Fruit fly (Drosophila melanogaster) whole organism, prepupa: ENCODE data around the gene CG33080.

ENCODE experiments used
- CG10669 ChIP-seq: fragments of 200-800 bp; sonication (Bioruptor generic); optimal IDR thresholded peaks from 3 replicates; lab custom pipeline; 2018; ENCODE audit warnings: missing biosample characterization, mild to moderate bottlenecking, missing genetic modification characterization, moderate library complexity
- CG11762 ChIP-seq: fragments of 200-800 bp; sonication (Bioruptor generic); optimal IDR thresholded peaks from 3 replicates; lab custom pipeline; 2016; ENCODE audit warnings: missing biosample characterization, missing genetic modification characterization; ENCODE audit not compliant: insufficient read depth
- CG15336 ChIP-seq: fragments of 200-800 bp; sonication (Bioruptor generic); IDR thresholded peaks from 2 replicates; pipeline ENCODE4 v1.3.6; 2022; ENCODE audit warnings: missing biosample characterization, missing genetic modification characterization
- CG1621 ChIP-seq: fragments of 200-800 bp; sonication (Bioruptor generic); optimal IDR thresholded peaks from 3 replicates; lab custom pipeline; 2018; ENCODE audit warnings: missing biosample characterization, mild to moderate bottlenecking, missing genetic modification characterization
- CG16779 ChIP-seq: fragments of 200-800 bp; sonication (Bioruptor generic); optimal IDR thresholded peaks from 3 replicates; lab custom pipeline; 2017; ENCODE audit warnings: missing biosample characterization, mild to moderate bottlenecking, missing genetic modification characterization
- CG3032 ChIP-seq: fragments of 200-800 bp; optimal IDR thresholded peaks from 2 replicates; lab custom pipeline; 2019; ENCODE audit warnings: missing biosample characterization, mild to moderate bottlenecking, missing genetic modification characterization, moderate library complexity
- CG31627 ChIP-seq: fragments of 200-800 bp; sonication (Bioruptor generic); optimal IDR thresholded peaks from 3 replicates; lab custom pipeline; 2016; ENCODE audit warnings: missing biosample characterization, missing genetic modification characterization
- CG6163 ChIP-seq: fragments of 200-800 bp; sonication (Bioruptor generic); IDR thresholded peaks from 3 replicates; pipeline ENCODE4 v1.3.6; 2022; ENCODE audit warnings: missing biosample characterization, missing genetic modification characterization
- CG6792 ChIP-seq: fragments of 200-800 bp; sonication (Bioruptor generic); optimal IDR thresholded peaks from 3 replicates; lab custom pipeline; 2016; ENCODE audit warnings: missing biosample characterization, missing genetic modification characterization
- CG6808 ChIP-seq: fragments of 200-800 bp; sonication (Bioruptor generic); optimal IDR thresholded peaks from 3 replicates; lab custom pipeline; 2017; ENCODE audit warnings: missing biosample characterization, missing genetic modification characterization, mild to moderate bottlenecking, moderate library complexity, missing genetic modification reagents
- CG6854 ChIP-seq: fragments of 200-800 bp; sonication (Bioruptor generic); optimal IDR thresholded peaks from 2 replicates; lab custom pipeline; 2017; ENCODE audit warnings: missing biosample characterization, mild to moderate bottlenecking, missing genetic modification characterization
- CG7368 ChIP-seq: fragments of 200-800 bp; sonication (Bioruptor generic); optimal IDR thresholded peaks from 3 replicates; lab custom pipeline; 2016; ENCODE audit warnings: missing biosample characterization, missing genetic modification characterization
- CG8119 ChIP-seq: fragments of 200-800 bp; sonication (Bioruptor generic); IDR thresholded peaks from 3 replicates; pipeline ENCODE4 v1.3.6; 2022; ENCODE audit warnings: missing biosample characterization, missing genetic modification characterization
- CG8319 ChIP-seq: fragments of 200-800 bp; sonication (Bioruptor generic); optimal IDR thresholded peaks from 3 replicates; lab custom pipeline; 2016; ENCODE audit warnings: missing biosample characterization, missing genetic modification characterization
- CG8632 ChIP-seq: fragments of 200-800 bp; sonication (Bioruptor generic); optimal IDR thresholded peaks from 3 replicates; lab custom pipeline; 2016; ENCODE audit warnings: missing biosample characterization, missing genetic modification characterization
- CG9139 ChIP-seq: fragments of 200-800 bp; sonication (Bioruptor generic); optimal IDR thresholded peaks from 3 replicates; lab custom pipeline; 2017; ENCODE audit warnings: missing biosample characterization, mild to moderate bottlenecking, missing genetic modification characterization
- Eip75B ChIP-seq: fragments of 200-800 bp; sonication (Bioruptor generic); optimal IDR thresholded peaks from 3 replicates; lab custom pipeline; 2016; ENCODE audit warnings: missing biosample characterization, missing genetic modification characterization
- Eip78C ChIP-seq: fragments of 200-800 bp; sonication (Bioruptor generic); peaks from one replicate; lab custom pipeline; 2016; ENCODE audit warnings: missing biosample characterization, missing genetic modification characterization
- Ets21C ChIP-seq: fragments of 200-800 bp; sonication (Bioruptor generic); optimal IDR thresholded peaks from 3 replicates; lab custom pipeline; 2016; ENCODE audit warnings: missing biosample characterization, missing genetic modification characterization
- Ets96B ChIP-seq: fragments of 200-800 bp; optimal IDR thresholded peaks from 2 replicates; lab custom pipeline; 2019; ENCODE audit warnings: missing biosample characterization, mild to moderate bottlenecking, missing genetic modification characterization, moderate library complexity
- Gug ChIP-seq: fragments of 200-800 bp; sonication (Bioruptor generic); IDR thresholded peaks from 2 replicates; pipeline ENCODE4 v1.3.6; 2022; ENCODE audit warnings: missing biosample characterization, missing genetic modification characterization
- Hr4 ChIP-seq: fragments of 200-800 bp; sonication (Bioruptor generic); optimal IDR thresholded peaks from 3 replicates; lab custom pipeline; 2016; ENCODE audit warnings: missing biosample characterization, missing genetic modification characterization
- Lpt ChIP-seq: fragments of 200-800 bp; sonication (Bioruptor generic); optimal IDR thresholded peaks from 3 replicates; lab custom pipeline; 2016; ENCODE audit warnings: missing biosample characterization, missing genetic modification characterization
- Met ChIP-seq: fragments of 200-800 bp; sonication (Bioruptor generic); optimal IDR thresholded peaks from 3 replicates; lab custom pipeline; 2016; ENCODE audit warnings: missing biosample characterization, missing genetic modification characterization
- Smox ChIP-seq: fragments of 200-800 bp; sonication (Bioruptor generic); optimal IDR thresholded peaks from 3 replicates; lab custom pipeline; 2016; ENCODE audit warnings: missing biosample characterization, missing genetic modification characterization
- Sox102F ChIP-seq: fragments of 200-800 bp; sonication (Bioruptor generic); optimal IDR thresholded peaks from 2 replicates; lab custom pipeline; 2016; ENCODE audit warnings: missing biosample characterization, mild to moderate bottlenecking, missing genetic modification characterization
- Sox14 ChIP-seq: fragments of 200-800 bp; sonication (Bioruptor generic); optimal IDR thresholded peaks from 3 replicates; lab custom pipeline; 2016; ENCODE audit warnings: missing biosample characterization, missing genetic modification characterization
- Sox15 ChIP-seq: fragments of 200-800 bp; sonication (Bioruptor generic); optimal IDR thresholded peaks from 3 replicates; lab custom pipeline; 2016; ENCODE audit warnings: missing biosample characterization, missing genetic modification characterization
- dac ChIP-seq: fragments of 200-800 bp; sonication (Bioruptor generic); optimal IDR thresholded peaks from 2 replicates; lab custom pipeline; 2017; ENCODE audit warnings: missing biosample characterization, mild to moderate bottlenecking, missing genetic modification characterization
- eg ChIP-seq: fragments of 200-800 bp; sonication (Bioruptor generic); IDR thresholded peaks from 3 replicates; pipeline ENCODE4 v1.3.6; 2022; ENCODE audit warnings: missing biosample characterization, missing genetic modification characterization
- esn ChIP-seq: fragments of 200-800 bp; sonication (Bioruptor generic); optimal IDR thresholded peaks from 2 replicates; lab custom pipeline; 2016; ENCODE audit warnings: missing biosample characterization, mild to moderate bottlenecking, missing genetic modification characterization, moderate library complexity
- salr ChIP-seq, 2 experiments: fragments of 200-800 bp; sonication (Bioruptor generic); optimal IDR thresholded peaks; 3 replicates each; lab custom pipeline; 2016 to 2018; ENCODE audit warnings: missing biosample characterization in 2 of 2, missing genetic modification characterization in 2 of 2, mild to moderate bottlenecking in 1 of 2
- ss ChIP-seq, 2 experiments: fragments of 200-800 bp; sonication (Bioruptor generic); optimal IDR thresholded peaks; 2 replicates in 1 of 2; 3 replicates in 1 of 2; lab custom pipeline; 2017 to 2018; ENCODE audit warnings: mild to moderate bottlenecking in 2 of 2, missing biosample characterization in 2 of 2, missing genetic modification characterization in 2 of 2, moderate library complexity in 1 of 2
- svp ChIP-seq: fragments of 200-800 bp; sonication (Bioruptor generic); peaks from one replicate; lab custom pipeline; 2016; ENCODE audit warnings: missing biosample characterization, missing genetic modification characterization
- vri ChIP-seq: fragments of 200-800 bp; sonication (Bioruptor generic); optimal IDR thresholded peaks from 3 replicates; lab custom pipeline; 2016; ENCODE audit warnings: missing biosample characterization, mild to moderate bottlenecking, missing genetic modification characterization

The CG33080 gene

DNA sequence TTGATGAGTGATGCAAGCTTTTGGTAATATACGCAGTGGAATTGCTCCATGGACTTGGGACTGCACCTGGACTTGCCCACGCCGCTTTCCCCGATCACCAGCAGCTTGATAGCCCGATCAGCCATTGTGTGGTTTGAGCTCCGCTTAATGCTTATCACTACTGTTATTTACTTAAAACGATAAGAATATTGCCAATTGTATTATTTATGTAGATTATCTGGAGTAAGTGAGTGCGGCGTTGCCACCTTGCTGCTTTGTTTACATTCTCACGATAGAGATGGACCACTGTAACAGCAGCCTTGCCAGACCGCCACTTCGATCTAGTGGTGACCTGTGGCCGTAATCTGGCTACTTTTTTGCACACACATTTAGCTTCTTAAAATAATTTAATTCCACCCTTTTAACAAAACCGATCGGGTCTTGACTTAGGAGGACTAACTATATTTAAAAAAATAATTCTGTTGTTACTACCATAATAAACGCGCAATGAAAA, 46.0 kb downstream of the CG33080 start, which contains the start of gene Rab18 (continued):
- TF ChIP-seq CG6808 (GFP tag; lab: Kevin White, UChicago) (peak; percentile 17), eg (GFP tag; lab: Robert Waterston, UW) (0 out of 3 replicates have a peak, but pooled peaks have one; percentile 23), esn (GFP tag; lab: Kevin White, UChicago) (no peak), CG1621 (no peak), CG16779 (no peak), Met (no peak), Lpt (GFP tag; lab: Kevin White, UChicago) (no peak), Sox15 (GFP tag; lab: Kevin White, UChicago) (no peak), CG6792 (GFP tag; lab: Kevin White, UChicago) (no peak), Gug (GFP tag; lab: Robert Waterston, UW) (no peak), CG8119 (GFP tag; lab: Robert Waterston, UW) (no peak), CG3032 (tag; lab: Kevin White, UChicago) (peak; percentile 6), Sox14 (peak; percentile 18), Sox102F (GFP tag; lab: Kevin White, UChicago) (no peak), Eip78C (peak; percentile 64), vri (GFP tag; lab: Kevin White, UChicago) (no peak), Hr4 (GFP tag; lab: Kevin White, UChicago) (no peak), Ets96B (no peak), Smox (GFP tag; lab: Kevin White, UChicago) (no peak), CG6854 (peak; percentile 72), CG8632 (GFP tag; lab: Kevin White, UChicago) (no peak), CG11762 (GFP tag; lab: Kevin White, UChicago) (no peak), Eip75B (GFP tag; lab: Kevin White, UChicago) (no peak), Ets21C (GFP tag; lab: Kevin White, UChicago) (peak; percentile 28), CG10669 (GFP tag; lab: Kevin White, UChicago) (no peak), CG7368 (GFP tag; lab: Kevin White, UChicago) (no peak), CG15336 (GFP tag; lab: Robert Waterston, UW) (no peak)

- TF ChIP-seq CG6808 (GFP tag; lab: Kevin White, UChicago) (peak; percentile 35), CG3032 (tag; lab: Kevin White, UChicago) (no peak), CG9139 (GFP tag; lab: Kevin White, UChicago) (no peak), svp (peak; percentile 17), dac (GFP tag; lab: Kevin White, UChicago) (no peak), CG15336 (GFP tag; lab: Robert Waterston, UW) (no peak), esn (GFP tag; lab: Kevin White, UChicago) (peak; percentile 27), vri (GFP tag; lab: Kevin White, UChicago) (peak; percentile 27), Eip75B (GFP tag; lab: Kevin White, UChicago) (no peak), eg (GFP tag; lab: Robert Waterston, UW) (no peak), CG31627 (peak; percentile 4), Ets21C (GFP tag; lab: Kevin White, UChicago) (no peak), ss (GFP tag; optimal IDR thresholded peaks at IDR 0.05; lab: Kevin White, UChicago) (peak in 1 of 2 experiments; percentile 12)
- TF ChIP-seq, all 60 proteins: peak for 6
Observed at dm6 chrX:5665902-5666301, 51.7 kb downstream of the CG33080 start, which contains the start of the genes Sirt4 and CG4119. Gene Sirt4, minus strand, starts transcription at chrX:5665940. Gene CG4119, plus strand, starts transcription at chrX:5666052.

DNA sequence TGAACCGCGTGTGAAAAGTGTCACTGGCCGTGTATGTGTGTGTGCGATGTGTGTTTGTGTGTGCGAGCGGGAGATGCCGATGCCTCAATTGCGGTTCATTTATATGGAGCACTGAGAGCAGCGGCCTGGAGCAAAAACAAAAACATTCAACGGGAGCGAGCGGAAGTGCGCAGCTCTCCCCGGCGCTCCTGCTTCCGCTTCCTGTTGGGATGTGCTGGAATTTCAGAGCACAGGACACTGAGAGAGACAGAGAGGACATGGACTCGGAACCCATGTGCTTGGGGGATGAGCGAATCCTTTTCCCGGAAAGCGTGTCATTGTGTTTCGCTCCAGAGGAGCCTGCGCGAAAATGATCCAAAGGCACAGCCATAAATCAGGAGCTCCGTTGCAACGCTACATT, 53.4 kb downstream of the CG33080 start:
- TF ChIP-seq CG6163 (GFP tag; lab: Robert Waterston, UW): peak; percentile 29; the same call in 1 of the 3 replicates
- peak; percentile 16 for TF ChIP-seq Eip78C
- no peak for TF ChIP-seq esn (GFP tag; lab: Kevin White, UChicago)
- no peak for TF ChIP-seq CG6808 (GFP tag; lab: Kevin White, UChicago)

dm6 chrX:5662761-5663160, 54.8 kb downstream of the CG33080 start, which contains the start of gene OtopLc:
Gene OtopLc, minus strand, starts transcription at chrX:5662861.
- TF ChIP-seq CG8119 (GFP tag; lab: Robert Waterston, UW) (no peak), salr (GFP tag; optimal IDR thresholded peaks at IDR 0.05; lab: Kevin White, UChicago) (no peak), CG8632 (GFP tag; lab: Kevin White, UChicago) (no peak), CG8319 (no peak), CG1621 (no peak)
